Fruit fly (Drosophila melanogaster): ENCODE data around the gene Septin2.

The Septin2 gene

dm6 chr3R:20556281-20557113 is 31.7 kb downstream of the Septin2 start (continued):
- TF ChIP-seq CG6254 (GFP tag; optimal IDR thresholded peaks at IDR 0.05) = peak; percentile 29
- TF ChIP-seq CG3726 (GFP tag; IDR thresholded peaks at IDR 0.05) = peak; percentile 49; the same call in 1 of the 3 replicates
- TF ChIP-seq scrt (GFP tag; optimal IDR thresholded peaks at IDR 0.05) = peak; percentile 68
- peak; percentile 68 for TF ChIP-seq danr (GFP tag; IDR thresholded peaks at IDR 0.05)
- TF ChIP-seq Dek (tag; optimal IDR thresholded peaks at IDR 0.05) = peak; percentile 53
- peak; percentile 61 for TF ChIP-seq CG13296 (GFP tag; optimal IDR thresholded peaks at IDR 0.05)
- peak; percentile 70 for TF ChIP-seq Awh (GFP tag; IDR thresholded peaks at IDR 0.05)
- TF ChIP-seq CG9727 (GFP tag; optimal IDR thresholded peaks at IDR 0.05) = peak; percentile 67
- peak; percentile 78 for TF ChIP-seq Oli (tag; optimal IDR thresholded peaks at IDR 0.05)
- no peak for TF ChIP-seq HmgZ (tag; optimal IDR thresholded peaks at IDR 0.05)
- TF ChIP-seq CG32772 (GFP tag; IDR thresholded peaks at IDR 0.05) = peak; percentile 69
- peak; percentile 56 for TF ChIP-seq CG18619 (GFP tag; optimal IDR thresholded peaks at IDR 0.05)
- peak; percentile 43; the same call in 1 of the 2 replicates for TF ChIP-seq bowl (GFP tag; IDR thresholded peaks at IDR 0.05)
- peak; percentile 78 for TF ChIP-seq cwo (GFP tag; optimal IDR thresholded peaks at IDR 0.05)
- no peak for TF ChIP-seq Doc2 (GFP tag; IDR thresholded peaks at IDR 0.05)
- 0 out of 2 replicates have a peak, but pooled peaks have one; percentile 20 for TF ChIP-seq gt (GFP tag; IDR thresholded peaks at IDR 0.05)
- peak; percentile 8 for TF ChIP-seq Jarid2 (GFP tag; optimal IDR thresholded peaks at IDR 0.05)
- TF ChIP-seq CG16815 (GFP tag; optimal IDR thresholded peaks at IDR 0.05) = peak; percentile 58
- TF ChIP-seq CG11560 (tag; IDR thresholded peaks at IDR 0.05) = peak; percentile 70; the same call in 2 of the 3 replicates
- TF ChIP-seq CG15073 (GFP tag; optimal IDR thresholded peaks at IDR 0.05) = no peak
- peak; percentile 90 for TF ChIP-seq CG14014 (GFP tag; IDR thresholded peaks at IDR 0.05)
- TF ChIP-seq Elba2 (GFP tag; optimal IDR thresholded peaks at IDR 0.05) = no peak
- peak; percentile 78 for TF ChIP-seq Ravus (GFP tag; IDR thresholded peaks at IDR 0.05)
- TF ChIP-seq ro (GFP tag; IDR thresholded peaks at IDR 0.05) = peak; percentile 39; the same call in 1 of the 2 replicates
- TF ChIP-seq grau (tag; optimal IDR thresholded peaks at IDR 0.05) = peak; percentile 94
- peak; percentile 84 for TF ChIP-seq lmd (GFP tag; IDR thresholded peaks at IDR 0.05)
- TF ChIP-seq CG14667 (GFP tag; IDR thresholded peaks at IDR 0.05) = peak; percentile 83
- peak; percentile 40 for TF ChIP-seq Nf-YB (GFP tag; optimal IDR thresholded peaks at IDR 0.05)
- TF ChIP-seq ERR (GFP tag; optimal IDR thresholded peaks at IDR 0.05) = peak; percentile 7
- peak; percentile 54 for TF ChIP-seq Hsf (GFP tag; optimal IDR thresholded peaks at IDR 0.05)
- TF ChIP-seq CG32767 (GFP tag; IDR thresholded peaks at IDR 0.05) = peak; percentile 56; the same call in 1 of the 2 replicates
- peak; percentile 49 for TF ChIP-seq CG4424 (GFP tag; optimal IDR thresholded peaks at IDR 0.05)
- TF ChIP-seq Meics (GFP tag; optimal IDR thresholded peaks at IDR 0.05) = peak; percentile 75
- peak; percentile 45 for TF ChIP-seq CG9437 (GFP tag; optimal IDR thresholded peaks at IDR 0.05)
- TF ChIP-seq sr (GFP tag; IDR thresholded peaks at IDR 0.05) = no peak
- no peak for TF ChIP-seq CG14965 (GFP tag; optimal IDR thresholded peaks at IDR 0.05; ENCODE audit: borderline replicate concordance)
- TF ChIP-seq Dip3 (GFP tag; optimal IDR thresholded peaks at IDR 0.05) = peak; percentile 73
- peak; percentile 62; the same call in 1 of the 3 replicates for TF ChIP-seq CG6175 (GFP tag; IDR thresholded peaks at IDR 0.05)
- TF ChIP-seq CG34422 (GFP tag; IDR thresholded peaks at IDR 0.05) = peak; percentile 78
- peak; percentile 47 for TF ChIP-seq Sox102F (GFP tag; optimal IDR thresholded peaks at IDR 0.05)
- peak; percentile 87 for TF ChIP-seq sens (GFP tag)
- peak; percentile 74 for TF ChIP-seq Drgx (GFP tag; IDR thresholded peaks at IDR 0.05)
- TF ChIP-seq zfh2 (GFP tag; optimal IDR thresholded peaks at IDR 0.05) = peak; percentile 66
- peak; percentile 61 for TF ChIP-seq CG4404 (GFP tag; IDR thresholded peaks at IDR 0.05)
- no peak for TF ChIP-seq CG8359 (GFP tag; optimal IDR thresholded peaks at IDR 0.05; ENCODE audit: borderline replicate concordance)
- TF ChIP-seq CG17829 (tag; optimal IDR thresholded peaks at IDR 0.05) = peak; percentile 41
- TF ChIP-seq ci (GFP tag; IDR thresholded peaks at IDR 0.05) = no peak
- TF ChIP-seq tio (GFP tag; optimal IDR thresholded peaks at IDR 0.05) = peak; percentile 61
- TF ChIP-seq NC2β (GFP tag; optimal IDR thresholded peaks at IDR 0.05) = peak; percentile 1
